Worm (Caenorhabditis elegans) whole organism, late embryonic: ENCODE data around the gene ttm-2.

ENCODE experiments used
- F13H6.1 ChIP-seq: sonication (generic microtip); optimal IDR thresholded peaks from 2 replicates; lab custom pipeline; 2016; ENCODE audit warnings: missing genetic modification characterization, missing compliant biosample characterization
- ahr-1 ChIP-seq: sonication (generic microtip); optimal IDR thresholded peaks from 2 replicates; lab custom pipeline; 2016; ENCODE audit warnings: missing genetic modification characterization, missing compliant biosample characterization
- ceh-2 ChIP-seq: sonication (generic microtip); optimal IDR thresholded peaks from 2 replicates; lab custom pipeline; 2016; ENCODE audit warnings: missing genotype, missing genetic modification characterization, missing compliant biosample characterization
- ceh-22 ChIP-seq: sonication (generic microtip); optimal IDR thresholded peaks from 2 replicates; lab custom pipeline; 2017; ENCODE audit warnings: missing biosample characterization, missing genetic modification characterization
- ceh-34 ChIP-seq: sonication (generic microtip); optimal IDR thresholded peaks from 2 replicates; lab custom pipeline; 2016; ENCODE audit warnings: mild to moderate bottlenecking, missing genetic modification characterization, missing compliant biosample characterization
- ceh-6 ChIP-seq: fragments of 200-800 bp; sonication (Bioruptor generic); optimal IDR thresholded peaks from 2 replicates; lab custom pipeline; 2018; ENCODE audit warnings: mild to moderate bottlenecking, missing genetic modification characterization, missing compliant biosample characterization
- che-1 ChIP-seq: sonication (generic microtip); optimal IDR thresholded peaks from 2 replicates; lab custom pipeline; 2016; ENCODE audit warnings: mild to moderate bottlenecking, missing genetic modification characterization, missing compliant biosample characterization
- elt-2 ChIP-seq: sonication (generic microtip); optimal IDR thresholded peaks from 2 replicates; lab custom pipeline; 2016; ENCODE audit warnings: missing genetic modification reagents, missing genetic modification characterization, missing compliant biosample characterization
- ets-4 ChIP-seq: sonication (generic microtip); optimal IDR thresholded peaks from 2 replicates; lab custom pipeline; 2016; ENCODE audit warnings: missing genetic modification characterization, missing compliant biosample characterization
- eyg-1 ChIP-seq: sonication (generic microtip); optimal IDR thresholded peaks from 2 replicates; lab custom pipeline; 2016; ENCODE audit warnings: missing genotype, missing genetic modification characterization, missing compliant biosample characterization
- fkh-10 ChIP-seq: fragments of 150-350 bp; optimal IDR thresholded peaks from 2 replicates; lab custom pipeline; 2014; ENCODE audit warnings: missing biosample characterization, missing genetic modification reagents, missing genetic modification characterization
- gmeb-2 ChIP-seq: sonication (generic microtip); optimal IDR thresholded peaks from 2 replicates; lab custom pipeline; 2016; ENCODE audit warnings: missing genetic modification characterization, inconsistent platforms, missing compliant biosample characterization
- hlh-30 ChIP-seq: sonication (generic microtip); optimal IDR thresholded peaks from 2 replicates; lab custom pipeline; 2017; ENCODE audit warnings: antibody characterized with exemption, missing genetic modification characterization, missing compliant biosample characterization; ENCODE audit not compliant: insufficient read depth
- hlh-6 ChIP-seq: sonication (generic microtip); optimal IDR thresholded peaks from 2 replicates; lab custom pipeline; 2016; ENCODE audit warnings: missing genotype, missing genetic modification characterization, missing compliant biosample characterization
- hlh-8 ChIP-seq: sonication (generic microtip); optimal IDR thresholded peaks from 2 replicates; lab custom pipeline; 2016; ENCODE audit warnings: missing genotype, missing genetic modification characterization, missing compliant biosample characterization
- lim-6 ChIP-seq: sonication (generic microtip); optimal IDR thresholded peaks from 2 replicates; lab custom pipeline; 2016; ENCODE audit warnings: missing genetic modification characterization, missing compliant biosample characterization
- lin-11 ChIP-seq: fragments of 200-800 bp; sonication (Bioruptor generic); optimal IDR thresholded peaks from 2 replicates; lab custom pipeline; 2018; ENCODE audit warnings: mild to moderate bottlenecking, missing genetic modification characterization, missing compliant biosample characterization
- mec-3 ChIP-seq: sonication (generic microtip); optimal IDR thresholded peaks from 2 replicates; lab custom pipeline; 2016; ENCODE audit warnings: borderline replicate concordance, missing genetic modification characterization, missing compliant biosample characterization
- nfya-1 ChIP-seq: sonication (generic microtip); optimal IDR thresholded peaks from 2 replicates; lab custom pipeline; 2017; ENCODE audit warnings: missing genetic modification characterization, mild to moderate bottlenecking, missing compliant biosample characterization, antibody characterized with exemption, moderate library complexity
- nhr-232 ChIP-seq: sonication (generic microtip); optimal IDR thresholded peaks from 2 replicates; lab custom pipeline; 2016; ENCODE audit warnings: missing genetic modification characterization, missing compliant biosample characterization
- npax-4 ChIP-seq: sonication (generic microtip); optimal IDR thresholded peaks from 2 replicates; lab custom pipeline; 2016; ENCODE audit warnings: missing genetic modification characterization, missing compliant biosample characterization
- odd-2 ChIP-seq: sonication (generic microtip); optimal IDR thresholded peaks from 2 replicates; lab custom pipeline; 2017; ENCODE audit warnings: antibody characterized with exemption, mild to moderate bottlenecking, missing genetic modification characterization, missing compliant biosample characterization
- pag-3 ChIP-seq: sonication (generic microtip); optimal IDR thresholded peaks from 2 replicates; lab custom pipeline; 2016; ENCODE audit warnings: missing compliant biosample characterization, missing genetic modification characterization, borderline replicate concordance
- pax-1 ChIP-seq: fragments of 150-350 bp; optimal IDR thresholded peaks from 2 replicates; lab custom pipeline; 2014; ENCODE audit warnings: missing biosample characterization, missing genetic modification characterization
- pros-1 ChIP-seq: fragments of 150-350 bp; optimal IDR thresholded peaks from 2 replicates; lab custom pipeline; 2014; ENCODE audit warnings: missing biosample characterization, missing genetic modification reagents, missing genetic modification characterization
- sdc-2 ChIP-seq: sonication (generic microtip); optimal IDR thresholded peaks from 2 replicates; lab custom pipeline; 2016; ENCODE audit warnings: missing genotype, missing genetic modification characterization, missing compliant biosample characterization
- sox-4 ChIP-seq: sonication (generic microtip); optimal IDR thresholded peaks from 2 replicates; lab custom pipeline; 2017; ENCODE audit warnings: mild to moderate bottlenecking, missing genetic modification characterization, inconsistent platforms, missing compliant biosample characterization
- ttx-3 ChIP-seq: sonication (generic microtip); optimal IDR thresholded peaks from 2 replicates; lab custom pipeline; 2016; ENCODE audit warnings: missing genetic modification reagents, missing genetic modification characterization, missing compliant biosample characterization
- unc-3 ChIP-seq, 2 experiments: fragments of 200-800 bp in 1 of 2; sonication (Bioruptor generic) in 1 of 2; sonication (generic microtip) in 1 of 2; conservative IDR thresholded peaks in 1 of 2; optimal IDR thresholded peaks in 1 of 2; 2 replicates each; pipeline versions ENCODE4 v1.3.6 to Lab custom; 2016 to 2022; ENCODE audit warnings: missing compliant biosample characterization in 2 of 2, missing genetic modification characterization in 2 of 2, missing genetic modification reagents in 1 of 2
- unc-86 ChIP-seq: sonication (generic microtip); optimal IDR thresholded peaks from 2 replicates; lab custom pipeline; 2016; ENCODE audit warnings: missing genetic modification characterization, missing compliant biosample characterization
- ztf-16 ChIP-seq: sonication (generic microtip); optimal IDR thresholded peaks from 2 replicates; lab custom pipeline; 2017; ENCODE audit warnings: missing genetic modification characterization, missing compliant biosample characterization

ttm-2 gene

ce11 chrII:4786181-4786580, 20.0 kb upstream of the ttm-2 start, which contains the start of gene msp-3:
Gene msp-3 (minus strand): TSS chrII:4786281.
- TF ChIP-seq lim-6 (tag; lab: Kevin White, UChicago) (no peak), ztf-16 (tag; lab: Kevin White, UChicago) (no peak), gmeb-2 (tag; lab: Kevin White, UChicago) (no peak)
- TF ChIP-seq, all 69 proteins: peak for 0

- TF ChIP-seq pros-1 (tag; lab: Kevin White, UChicago) (no peak), nhr-232 (tag; lab: Kevin White, UChicago) (no peak), eyg-1 (tag; lab: Kevin White, UChicago) (no peak), pag-3 (tag; lab: Kevin White, UChicago) (no peak), fkh-10 (GFP tag; lab: Kevin White, UChicago) (no peak), nfya-1 (no peak), F13H6.1 (tag; lab: Kevin White, UChicago) (no peak), hlh-30 (no peak), ets-4 (no peak), ceh-2 (no peak), elt-2 (tag; lab: Kevin White, UChicago) (no peak), hlh-8 (tag; lab: Kevin White, UChicago) (no peak), che-1 (tag; lab: Kevin White, UChicago) (no peak), ceh-34 (tag; lab: Kevin White, UChicago) (no peak), sox-4 (tag; lab: Kevin White, UChicago) (no peak)
These were observed 18.3 kb upstream of the ttm-2 start, which contains the start of gene nep-12 for ce11 chrII:4784436-4784835. Gene nep-12 (minus strand): TSS chrII:4784536.

DNA sequence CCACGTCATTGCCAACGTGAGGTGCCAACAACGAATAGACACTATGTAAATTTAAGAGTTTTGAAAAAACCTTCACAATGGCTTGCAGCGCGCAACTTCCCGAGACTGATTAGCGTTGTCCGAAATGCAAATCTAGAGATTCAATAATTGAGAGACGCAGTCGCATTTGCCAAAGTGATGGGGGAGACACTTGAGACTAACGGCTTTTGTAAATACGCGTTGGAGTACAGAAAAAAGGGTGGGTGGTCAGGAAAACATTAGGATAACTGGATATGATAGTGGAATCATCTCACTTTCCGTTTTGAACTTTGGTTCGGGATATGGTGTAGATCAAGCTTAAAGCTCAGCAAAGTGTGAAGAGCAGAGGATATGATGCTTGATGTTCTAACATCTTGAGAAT, 13.6 kb upstream of the ttm-2 start:
- TF ChIP-seq hlh-8 (tag; lab: Kevin White, UChicago) (no peak), odd-2 (tag; lab: Kevin White, UChicago) (no peak), unc-3 (GFP tag; conservative IDR thresholded peaks at IDR 0.05; lab: Robert Waterston, UW) (no peak), unc-3 (tag; optimal IDR thresholded peaks at IDR 0.05; lab: Kevin White, UChicago) (no peak), F13H6.1 (tag; lab: Kevin White, UChicago) (no peak), npax-4 (tag; lab: Kevin White, UChicago) (no peak), ceh-2 (no peak), sox-4 (tag; lab: Kevin White, UChicago) (no peak), mec-3 (tag; lab: Kevin White, UChicago) (no peak), ttx-3 (no peak), lim-6 (tag; lab: Kevin White, UChicago) (no peak), ceh-6 (GFP tag; lab: Kevin White, UChicago) (no peak), hlh-6 (tag; lab: Kevin White, UChicago) (no peak), pros-1 (tag; lab: Kevin White, UChicago) (no peak), pag-3 (tag; lab: Kevin White, UChicago) (no peak), ahr-1 (tag; lab: Kevin White, UChicago) (no peak), ceh-22 (tag; lab: Kevin White, UChicago) (no peak), sdc-2 (tag; lab: Kevin White, UChicago) (no peak)

ce11 chrII:4776933-4777332, 10.7 kb upstream of the ttm-2 start, which contains the start of gene F26G1.11:
Gene F26G1.11 (plus strand): TSS chrII:4777137.
- TF ChIP-seq elt-2 (tag; lab: Kevin White, UChicago), result peak; percentile 68
- TF ChIP-seq pax-1 (tag; lab: Kevin White, UChicago), result no peak
- TF ChIP-seq unc-86 (tag; lab: Kevin White, UChicago), result no peak
- TF ChIP-seq lin-11 (tag; lab: Kevin White, UChicago), result no peak

DNA sequence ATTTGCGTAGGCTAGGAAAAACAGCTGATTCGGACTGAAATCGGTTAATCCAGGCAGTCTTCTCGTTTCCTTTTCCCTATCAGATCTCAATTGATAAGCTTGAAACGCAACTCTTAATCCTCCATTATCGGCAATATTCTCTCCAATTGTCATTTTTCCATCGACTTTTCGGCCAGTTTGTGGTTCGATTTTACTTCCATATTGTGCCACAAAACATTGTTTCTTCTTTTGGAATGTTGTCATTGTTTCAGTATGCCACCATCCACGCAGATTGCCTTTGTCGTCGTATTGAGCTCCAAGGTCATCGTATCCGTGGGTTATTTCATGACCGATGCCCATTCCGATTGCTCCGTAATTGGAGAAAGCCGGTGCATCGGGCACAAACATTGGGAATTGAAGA, 9.6 kb upstream of the ttm-2 start:
- TF ChIP-seq hlh-30, result no peak
- TF ChIP-seq, all 69 proteins: peak for 0
